Worm (Caenorhabditis elegans) whole organism, L4/young adult: ENCODE data around the gene F36H9.5.

ENCODE experiments used
- dao-5 ChIP-seq: sonication (generic microtip); optimal IDR thresholded peaks from 2 replicates; lab custom pipeline; 2016; ENCODE audit warnings: missing genotype, missing genetic modification characterization, moderate library complexity, missing compliant biosample characterization
- him-1 ChIP-seq: sonication (generic microtip); optimal IDR thresholded peaks from 2 replicates; lab custom pipeline; 2016; ENCODE audit warnings: missing genotype, missing genetic modification reagents, missing genetic modification characterization, missing compliant biosample characterization

DNA sequence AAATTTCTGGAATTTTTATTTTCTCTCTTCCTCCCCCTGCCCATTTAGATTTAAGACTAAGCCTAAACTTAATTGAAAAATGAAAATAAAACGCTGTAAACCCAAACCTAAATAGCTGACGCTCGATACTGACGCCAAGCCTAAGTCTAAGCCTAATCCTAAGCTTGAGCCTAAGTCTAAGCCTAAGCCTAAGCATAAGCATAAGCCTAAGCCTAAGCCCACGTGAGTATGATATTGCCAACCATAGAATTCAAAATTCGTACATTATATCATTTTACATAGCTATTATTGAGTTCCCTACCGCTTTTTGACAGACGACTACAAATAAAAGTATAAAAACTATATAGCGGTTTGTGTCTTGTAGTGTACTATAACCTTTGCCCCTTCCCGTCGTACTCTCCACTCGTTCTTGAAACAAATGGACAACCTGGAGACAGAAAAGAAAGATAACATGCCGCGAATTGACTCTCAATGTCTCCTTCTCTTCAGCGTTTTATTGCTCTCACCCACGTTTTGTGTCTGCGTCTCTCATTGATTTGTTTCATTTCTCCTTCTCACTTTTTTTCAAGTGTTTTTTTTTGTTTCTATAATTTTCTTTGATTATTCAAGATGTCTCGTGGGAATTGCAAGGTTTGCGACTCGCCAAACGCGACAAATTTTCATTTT lies 38.5 kb downstream of the F36H9.5 start, which contains the start of gene nhr-256:
- TF ChIP-seq dao-5 (tag; lab: Kevin White, UChicago) = no peak
- no peak for TF ChIP-seq him-1 (tag; lab: Kevin White, UChicago)
